Worm (Caenorhabditis elegans): ENCODE data around the gene ZK354.6.

DNA sequence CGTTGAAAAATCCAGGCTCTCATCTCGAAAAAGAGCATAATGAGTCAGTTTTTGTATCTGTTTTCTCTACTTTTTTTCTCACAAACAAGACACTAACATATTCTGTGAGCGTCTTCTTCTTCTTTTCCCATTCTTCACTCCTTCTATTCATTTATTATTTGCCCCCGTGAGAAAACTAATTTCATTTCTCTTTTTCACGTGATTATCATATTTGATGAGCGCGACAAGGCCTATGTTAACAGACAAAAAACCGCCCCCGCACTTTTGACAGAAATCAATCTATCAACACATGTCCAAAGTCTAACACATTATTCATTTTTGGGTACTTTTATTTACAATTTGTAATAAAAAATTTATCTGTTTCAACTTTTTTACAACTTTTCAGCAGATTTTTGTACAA is 40.3 kb upstream of the ZK354.6 start:
- TF ChIP-seq pha-4 (tag; optimal IDR thresholded peaks at IDR 0.05) (no peak), nhr-80 (tag; optimal IDR thresholded peaks at IDR 0.05) (no peak), nfya-2 (GFP tag; IDR thresholded peaks at IDR 0.05) (no peak), zfh-2 (GFP tag; conservative IDR thresholded peaks at IDR 0.05) (no peak), ztf-28 (GFP tag; IDR thresholded peaks at IDR 0.05) (no peak), F49E8.2 (tag; optimal IDR thresholded peaks at IDR 0.05; ENCODE audit: insufficient read depth) (no peak), egl-18 (GFP tag; IDR thresholded peaks at IDR 0.05) (no peak), Y95B8A.8 (GFP tag; IDR thresholded peaks at IDR 0.05) (no peak), Y53F4B.3 (GFP tag; IDR thresholded peaks at IDR 0.05) (no peak), F33H1.4 (GFP tag; IDR thresholded peaks at IDR 0.05) (no peak), F37B4.10 (GFP tag; IDR thresholded peaks at IDR 0.05) (no peak), xnd-1 (tag; optimal IDR thresholded peaks at IDR 0.05) (no peak), somi-1 (GFP tag; optimal IDR thresholded peaks at IDR 0.05) (no peak), ceh-79 (tag; optimal IDR thresholded peaks at IDR 0.05) (no peak)

Data from whole organism, young adult.